Fruit fly (Drosophila melanogaster): ENCODE results near the gene CG33337.

DNA sequence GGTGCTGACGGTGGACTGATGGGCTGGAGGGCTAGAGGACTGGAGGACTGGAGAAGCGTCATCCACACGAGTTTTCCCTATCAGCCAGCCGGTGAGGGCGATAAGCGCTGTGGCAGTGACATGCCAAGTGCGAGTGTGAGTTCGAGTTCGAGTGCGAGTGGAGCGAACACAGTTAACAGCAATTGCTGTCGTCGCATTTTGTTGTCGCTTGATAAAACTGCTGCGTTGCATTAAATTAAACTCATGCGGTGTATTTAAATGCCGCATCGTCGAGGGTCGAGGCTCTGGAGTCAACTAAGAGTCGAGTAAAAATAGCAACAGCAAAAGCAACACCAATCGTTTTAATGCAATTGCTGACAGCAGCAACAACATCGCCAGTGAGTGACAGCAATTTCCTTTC, 37.0 kb upstream of the CG33337 start:
- TF ChIP-seq Sin3A (optimal IDR thresholded peaks at IDR 0.05) (no peak), ttk (optimal IDR thresholded peaks at IDR 0.05) (no peak), psq (optimal IDR thresholded peaks at IDR 0.05) (no peak), insv (optimal IDR thresholded peaks at IDR 0.05) (no peak), h (optimal IDR thresholded peaks at IDR 0.05) (no peak)

Data from Kc167 (cell line).